Fruit fly (Drosophila melanogaster) S2 (cell line): ENCODE data around the gene CG31643.

Experiments
- CG8478 ChIP-seq: fragments of >200 bp; optimal IDR thresholded peaks from 2 replicates; lab custom pipeline; 2018
- CTCF ChIP-seq, 2 experiments: fragments of >200 bp; optimal IDR thresholded peaks; 2 replicates each; lab custom pipeline; 2018

The CG31643 gene

DNA sequence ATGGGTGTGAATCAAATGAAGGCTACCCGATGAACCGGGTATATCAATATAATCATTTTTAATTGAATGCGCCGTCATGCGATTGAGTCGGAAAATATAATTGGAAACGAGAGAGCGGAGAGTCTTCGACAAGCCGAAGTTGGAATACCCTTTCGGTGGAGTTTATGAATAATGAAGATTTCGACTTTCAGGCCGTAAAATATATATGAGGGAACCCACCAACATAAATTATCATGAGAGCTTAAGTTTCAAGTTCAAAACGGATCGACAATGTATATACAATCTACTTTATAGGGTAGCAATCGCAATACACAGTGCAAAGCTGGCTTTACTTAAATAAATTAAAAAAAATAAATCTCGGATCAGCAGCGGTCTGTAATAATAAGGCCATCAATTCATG lies 6.1 kb upstream of the CG31643 start:
- TF ChIP-seq CTCF (optimal IDR thresholded peaks at IDR 0.05; lab: Kevin White, UChicago) (no peak), CG8478 (no peak)

DNA sequence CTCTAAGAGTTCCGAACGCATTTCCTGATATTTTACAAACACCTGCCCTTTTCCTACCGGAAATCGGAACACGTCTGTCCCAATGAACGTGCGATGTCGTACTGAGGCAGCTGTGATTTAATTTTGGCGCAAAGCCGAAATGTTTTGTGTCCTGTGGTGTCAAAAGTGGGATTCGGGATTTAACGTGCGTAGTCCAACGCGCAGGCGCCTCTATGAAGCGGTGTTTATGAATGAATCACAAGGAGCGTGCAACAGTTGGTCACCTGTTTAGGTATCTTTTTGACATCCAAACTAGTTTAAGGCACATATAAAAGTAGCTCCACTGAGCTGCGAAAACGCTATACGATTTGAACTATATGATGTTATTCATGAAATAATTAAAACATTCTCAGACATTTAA lies 3.6 kb upstream of the CG31643 start, which contains the start of gene CG9109:
Gene CG9109, minus strand, starts transcription at position 80 of the 400 bp plus-strand sequence.
- no peak for TF ChIP-seq CG8478
- no peak for TF ChIP-seq CTCF (optimal IDR thresholded peaks at IDR 0.05; lab: Kevin White, UChicago)

DNA sequence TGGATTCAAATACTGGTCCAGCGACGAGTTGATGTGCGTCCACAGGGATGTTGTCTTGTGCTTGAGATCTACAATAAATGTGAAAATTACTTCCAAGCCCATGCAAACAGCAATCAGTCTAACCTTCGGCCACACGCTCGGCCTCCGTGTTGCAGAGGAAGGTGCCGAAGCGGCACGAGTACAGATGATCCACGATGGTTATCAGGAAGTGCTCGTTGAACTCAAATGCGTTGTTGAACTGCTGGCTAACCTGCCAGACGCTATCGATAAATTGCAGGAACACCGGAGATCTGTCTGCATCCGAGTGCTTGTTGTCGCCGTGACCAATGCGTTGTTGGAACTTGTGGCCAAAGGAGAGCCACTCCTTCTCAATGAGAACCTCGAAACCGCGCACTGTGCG lies 2.8 kb upstream of the CG31643 start:
- TF ChIP-seq CTCF (optimal IDR thresholded peaks at IDR 0.05; lab: Kevin White, UChicago) (no peak), CG8478 (no peak)

DNA sequence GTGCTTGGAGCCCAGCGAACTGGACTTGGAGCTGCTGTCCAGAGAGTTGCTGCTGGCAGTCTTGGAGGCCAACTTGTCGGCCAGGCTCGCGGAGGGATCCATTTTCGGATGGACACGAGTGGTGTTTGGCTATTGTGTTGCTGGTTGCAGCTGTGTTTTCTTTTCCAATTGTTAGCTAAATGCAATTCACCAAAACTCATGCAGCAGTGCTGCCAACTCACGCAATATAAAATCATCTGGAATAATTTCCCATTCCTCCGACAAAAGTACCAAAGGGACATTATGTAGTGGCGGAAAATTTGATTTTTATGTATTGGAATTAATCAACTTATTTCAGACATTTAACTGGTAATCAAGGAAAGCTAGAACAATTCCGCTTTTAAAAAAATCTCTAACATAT lies 1.2 kb upstream of the CG31643 start, which contains the start of gene mtm:
Gene mtm, minus strand, starts transcription at position 306 of the 400 bp plus-strand sequence.
- TF ChIP-seq CG8478 (no peak), CTCF (optimal IDR thresholded peaks at IDR 0.05; lab: Kevin White, UChicago) (no peak)

DNA sequence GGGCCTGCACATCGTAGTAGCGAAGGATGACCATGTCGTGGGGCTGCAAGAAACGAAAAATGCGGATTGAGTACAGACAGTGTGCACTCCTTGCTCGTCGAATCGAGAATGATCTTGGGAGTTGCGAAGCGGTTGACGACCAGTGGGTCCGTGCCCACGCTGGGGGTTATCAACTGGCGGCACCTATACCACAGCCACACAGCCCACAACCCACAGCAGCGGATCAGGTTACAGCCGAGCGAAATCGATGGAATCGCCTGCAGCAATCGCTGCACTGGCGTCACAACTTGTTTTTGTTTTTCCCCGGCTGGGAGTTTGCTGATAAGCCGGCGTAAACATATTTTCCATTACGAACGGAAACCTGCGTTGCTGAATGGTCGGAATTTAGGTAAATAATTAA lies 7.6 kb downstream of the CG31643 start:
- TF ChIP-seq CTCF (optimal IDR thresholded peaks at IDR 0.05; lab: Kevin White, UChicago) (no peak), CG8478 (no peak)

DNA sequence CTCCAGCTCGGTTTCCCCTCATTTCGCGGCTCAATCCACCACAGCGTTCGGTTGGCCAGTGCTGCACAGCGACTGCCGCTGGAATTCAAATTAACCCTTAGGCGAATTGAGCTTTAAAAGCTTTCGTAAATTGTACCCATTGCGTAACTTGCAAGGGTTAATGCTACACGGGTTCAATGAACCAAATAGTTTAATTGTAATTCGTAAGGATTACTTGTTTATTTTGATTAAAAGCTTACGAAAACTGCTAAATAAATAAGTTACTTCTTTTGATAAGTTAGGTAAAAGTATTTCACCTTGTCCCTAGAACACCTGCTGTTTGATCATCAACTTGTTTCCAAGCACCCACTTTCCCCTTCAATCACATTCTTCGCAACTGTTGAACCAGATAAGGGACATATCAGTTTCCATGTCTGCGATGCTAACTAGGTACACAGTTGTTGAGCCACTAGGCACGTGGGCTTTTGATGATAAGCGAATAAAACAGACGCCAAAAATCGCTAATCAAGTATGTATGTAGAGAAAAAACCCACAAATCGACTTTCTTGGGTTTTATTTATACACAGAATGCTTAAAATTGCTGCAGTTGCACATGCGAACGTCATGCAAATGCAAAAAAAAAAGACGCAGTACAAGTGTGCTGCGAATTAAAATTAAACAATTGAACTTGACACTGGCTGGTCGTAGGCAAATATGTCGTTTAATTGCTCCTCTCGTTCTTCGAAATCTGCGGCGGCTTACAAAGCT lies 8.2 kb downstream of the CG31643 start, which contains the start of gene Pfas:
Gene Pfas, minus strand, starts transcription at position 79 of the 747 bp plus-strand sequence.
- no peak for TF ChIP-seq CTCF (optimal IDR thresholded peaks at IDR 0.05; lab: Kevin White, UChicago)
- TF ChIP-seq CG8478, result no peak

DNA sequence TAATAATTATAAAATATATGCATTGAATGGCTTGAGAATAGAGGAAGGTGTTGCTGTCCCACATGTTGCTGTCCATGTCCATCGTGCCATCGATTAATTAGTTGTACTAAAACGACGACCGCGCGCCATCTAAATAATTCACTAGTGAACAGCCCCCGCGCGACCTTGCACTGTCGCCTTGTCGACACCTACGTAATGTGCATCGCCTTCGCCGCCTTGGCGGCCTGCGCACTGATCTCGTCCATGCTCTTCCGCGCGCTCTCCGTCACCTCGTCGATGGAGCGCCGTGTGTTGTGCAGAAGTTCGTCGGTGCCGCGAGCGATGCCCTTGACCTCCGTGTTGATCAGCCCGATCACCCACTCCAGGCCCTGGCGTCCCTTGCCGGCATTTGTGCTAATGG lies 8.9 kb downstream of the CG31643 start:
- TF ChIP-seq CTCF (optimal IDR thresholded peaks at IDR 0.05; lab: Kevin White, UChicago) (no peak), CG8478 (no peak)

DNA sequence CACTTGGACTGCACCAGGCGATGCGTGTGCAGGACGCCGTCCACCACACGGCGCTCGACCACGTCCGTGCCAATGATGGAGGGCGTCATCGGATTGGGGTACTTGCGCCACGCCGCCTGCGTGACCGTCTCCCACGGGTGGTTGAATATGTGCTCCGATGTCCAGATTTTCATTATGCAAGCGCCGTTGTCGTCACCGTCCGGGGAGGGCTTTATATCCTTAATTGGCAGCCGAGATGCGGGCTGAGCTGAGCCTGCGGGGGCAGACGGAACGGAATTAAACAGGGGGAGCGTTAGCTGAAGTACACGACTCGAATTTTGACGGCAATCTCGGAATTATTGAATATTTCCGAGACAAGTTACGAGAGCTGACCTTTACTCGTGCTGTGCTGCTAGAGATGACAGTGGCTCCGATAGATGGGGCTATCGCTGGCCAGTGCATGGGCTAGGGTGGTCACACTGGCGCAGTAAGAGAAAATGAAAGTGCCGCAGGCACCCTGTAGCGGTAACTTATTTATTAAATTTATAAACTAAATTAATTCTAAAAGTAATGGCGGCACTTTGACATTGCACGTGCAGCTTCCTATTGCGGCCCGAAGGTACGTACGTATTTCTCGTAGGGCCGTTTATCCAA lies 9.7 kb downstream of the CG31643 start, which contains the start of gene IPIP:
Gene IPIP, plus strand, starts transcription at position 475 of the 633 bp plus-strand sequence.
- TF ChIP-seq CG8478 (no peak), CTCF (optimal IDR thresholded peaks at IDR 0.05; lab: Kevin White, UChicago) (peak in 1 of 2 experiments; percentile 38)

DNA sequence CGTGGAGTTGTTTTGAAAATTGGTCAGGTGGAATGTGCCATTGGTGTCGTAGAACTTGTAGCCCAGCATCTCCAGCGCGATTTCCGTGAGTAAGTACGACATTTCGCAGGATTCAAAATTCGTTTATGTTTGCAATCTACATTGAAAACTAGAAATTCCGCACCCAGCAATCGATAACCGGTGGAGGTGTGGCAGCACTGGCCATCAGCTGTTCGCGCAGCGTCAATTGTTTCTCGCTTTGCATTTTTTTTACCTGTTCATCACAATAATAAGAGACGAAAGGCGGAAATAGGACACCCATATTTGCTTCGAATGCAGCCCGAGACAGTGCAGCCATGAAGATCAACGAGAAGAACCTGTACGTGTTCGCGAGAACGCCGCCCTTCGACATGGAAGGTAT lies 10.6 kb downstream of the CG31643 start, which contains the start of the genes CG34179 and slmo:
Gene CG34179, minus strand, starts transcription at position 165 of the 400 bp plus-strand sequence.
Gene slmo, minus strand, starts transcription at position 165 of the 400 bp plus-strand sequence.
- TF ChIP-seq CTCF (optimal IDR thresholded peaks at IDR 0.05; lab: Kevin White, UChicago), result no peak
- no peak for TF ChIP-seq CG8478

DNA sequence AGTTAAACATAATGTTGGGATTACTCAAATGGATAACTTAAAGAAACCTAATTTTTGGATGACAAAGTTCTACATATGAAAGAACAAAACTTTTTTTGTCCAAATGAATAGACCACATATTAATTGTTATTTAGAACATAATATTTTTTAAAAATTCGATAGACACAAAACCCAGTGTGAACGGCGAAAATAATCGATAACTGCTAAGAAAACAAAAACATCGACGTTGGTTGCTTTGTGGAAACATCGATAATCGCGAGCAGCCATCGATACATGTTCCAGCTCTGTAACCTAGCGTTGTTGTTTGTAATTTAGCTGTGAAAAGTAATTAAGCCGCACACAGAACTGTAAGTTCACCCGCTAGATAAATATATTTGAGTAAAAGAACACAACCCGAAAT lies 12.7 kb downstream of the CG31643 start, which contains the start of gene CG9135:
Gene CG9135, plus strand, starts transcription at position 226 of the 400 bp plus-strand sequence.
- TF ChIP-seq CG8478, result no peak
- peak in 1 of 2 experiments; percentile 20 for TF ChIP-seq CTCF (optimal IDR thresholded peaks at IDR 0.05; lab: Kevin White, UChicago)

DNA sequence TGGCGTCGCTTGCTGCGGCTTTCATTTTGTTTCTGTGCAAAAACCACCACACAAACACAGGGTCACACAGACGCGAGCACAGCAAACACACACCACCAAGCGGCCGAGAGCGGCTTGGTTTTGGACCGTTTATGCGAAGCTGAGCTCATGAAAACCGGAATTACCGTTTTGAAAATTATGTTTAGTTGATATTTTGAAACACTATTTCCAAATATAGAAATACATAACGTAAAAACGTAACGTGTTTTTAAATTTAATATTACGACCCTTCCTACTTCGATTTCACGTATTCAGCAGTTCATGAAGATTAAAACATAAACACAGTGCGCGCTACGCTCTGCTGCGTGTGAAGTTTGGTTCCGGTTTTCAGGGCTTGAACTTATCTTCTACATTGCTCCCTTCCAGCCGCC lies 13.3 kb downstream of the CG31643 start:
- TF ChIP-seq CG8478 (no peak), CTCF (optimal IDR thresholded peaks at IDR 0.05; lab: Kevin White, UChicago) (no peak)

DNA sequence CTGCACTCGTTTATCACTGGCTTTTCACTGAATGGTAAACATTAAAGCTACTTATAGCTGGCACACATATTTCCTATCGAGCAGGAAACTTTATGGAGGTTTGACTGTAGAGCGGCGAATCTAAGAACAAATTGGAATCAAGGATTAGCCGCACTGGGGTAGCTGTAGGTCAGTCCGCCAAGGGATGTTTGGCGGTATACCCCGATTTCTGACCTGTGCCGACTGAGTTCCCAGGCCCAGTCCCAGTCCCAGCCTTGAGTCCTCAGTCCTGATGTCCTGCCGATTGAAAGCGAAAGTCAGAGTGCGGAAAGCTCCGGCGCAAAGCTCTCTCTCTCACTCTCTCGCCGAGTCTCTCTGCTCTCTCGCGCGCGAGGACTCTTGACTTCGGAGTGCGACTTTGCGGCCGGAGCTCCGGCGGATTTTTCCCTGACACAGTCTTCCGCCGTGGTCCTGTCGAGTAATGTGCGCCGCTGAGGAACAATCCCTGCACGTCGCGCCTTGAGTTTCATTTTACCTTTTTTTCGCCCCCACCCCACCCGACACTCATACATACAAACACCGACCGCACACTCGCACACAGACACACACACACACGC lies 16.1 kb downstream of the CG31643 start, which contains the start of gene CG13995:
Gene CG13995, plus strand, starts transcription at position 429 of the 596 bp plus-strand sequence.
- TF ChIP-seq CTCF (optimal IDR thresholded peaks at IDR 0.05; lab: Kevin White, UChicago), result no peak
- TF ChIP-seq CG8478, result no peak

DNA sequence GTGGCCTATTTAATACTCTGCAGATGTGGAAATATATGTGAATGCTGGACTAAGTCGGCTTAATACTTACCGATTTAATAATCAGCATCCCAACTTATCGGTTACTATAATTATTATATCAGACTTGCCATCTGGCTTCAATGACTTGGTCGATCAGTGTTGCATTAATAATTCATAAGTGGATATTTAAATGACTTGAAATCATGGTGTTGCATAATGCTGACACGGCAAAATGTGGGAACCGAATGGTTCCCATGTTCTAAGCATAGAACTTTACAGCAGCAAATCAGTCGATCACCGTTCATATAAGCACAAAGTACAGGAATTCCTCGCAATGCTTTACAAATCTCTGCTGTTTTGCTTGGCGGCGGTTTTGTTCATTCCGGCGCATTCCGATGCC lies 22.3 kb downstream of the CG31643 start, which contains the start of gene CG34180:
Gene CG34180, plus strand, starts transcription at position 301 of the 400 bp plus-strand sequence.
- TF ChIP-seq CG8478, result no peak
- no peak for TF ChIP-seq CTCF (optimal IDR thresholded peaks at IDR 0.05; lab: Kevin White, UChicago)

DNA sequence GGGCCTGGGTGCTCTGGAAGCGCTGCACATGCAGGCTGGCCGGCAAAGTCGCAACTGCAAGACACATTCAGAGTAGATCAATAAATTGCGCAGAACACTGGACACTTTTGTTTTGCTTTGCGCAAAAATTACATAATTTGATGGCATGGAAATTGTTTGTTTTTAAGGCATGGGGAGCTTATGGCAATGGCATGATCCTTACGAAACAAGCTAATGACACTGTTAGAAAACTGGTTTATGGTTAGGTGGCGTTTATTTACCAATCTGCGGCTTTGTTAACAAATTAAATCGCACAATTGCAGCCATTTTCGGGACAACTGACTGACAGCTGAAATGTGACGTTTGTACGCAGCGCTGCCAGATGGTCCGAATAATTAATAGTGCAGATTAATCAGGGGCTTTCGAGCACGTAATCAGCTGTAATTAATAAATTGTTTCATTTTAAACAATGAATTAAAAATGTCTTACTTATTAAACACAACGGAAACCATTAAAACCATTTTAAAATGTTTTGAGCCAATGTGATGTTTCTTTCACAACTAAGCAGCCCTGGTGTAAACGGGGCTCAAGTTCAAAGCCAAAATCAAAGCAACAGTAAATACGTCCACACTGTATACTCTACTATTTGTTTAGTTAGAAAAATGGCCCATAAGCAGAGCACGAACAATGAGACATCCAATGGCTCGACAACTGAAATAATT lies 24.6 kb downstream of the CG31643 start, which contains the start of the genes ND-51 and CG13994:
Gene ND-51, minus strand, starts transcription at position 376 of the 701 bp plus-strand sequence.
Gene CG13994, plus strand, starts transcription at position 608 of the 701 bp plus-strand sequence.
- TF ChIP-seq CG8478, result no peak
- no peak for TF ChIP-seq CTCF (optimal IDR thresholded peaks at IDR 0.05; lab: Kevin White, UChicago)
